Worm (Caenorhabditis elegans): Measurements from ENCODE around the gene unc-60.

- TF ChIP-seq akir-1 (GFP tag; optimal IDR thresholded peaks at IDR 0.05) (no peak), unc-62 (GFP tag; optimal IDR thresholded peaks at IDR 0.05) (no peak), gei-17 (GFP tag; optimal IDR thresholded peaks at IDR 0.05) (no peak), F37B4.10 (GFP tag; IDR thresholded peaks at IDR 0.05) (no peak), Y53F4B.3 (GFP tag; IDR thresholded peaks at IDR 0.05) (no peak), egl-44 (GFP tag; IDR thresholded peaks at IDR 0.05) (no peak), snpc-1.3 (tag; optimal IDR thresholded peaks at IDR 0.05; ENCODE audit: insufficient read depth) (no peak), ztf-26 (tag; optimal IDR thresholded peaks at IDR 0.05) (no peak), mcd-1 (GFP tag; IDR thresholded peaks at IDR 0.05) (no peak)
These were observed 1.5 kb downstream of the unc-60 start for ce11 chrV:1476284-1476792.

All from whole organism, young adult.